Worm (Caenorhabditis elegans): Measurements from ENCODE around the gene F32D8.2.

DNA sequence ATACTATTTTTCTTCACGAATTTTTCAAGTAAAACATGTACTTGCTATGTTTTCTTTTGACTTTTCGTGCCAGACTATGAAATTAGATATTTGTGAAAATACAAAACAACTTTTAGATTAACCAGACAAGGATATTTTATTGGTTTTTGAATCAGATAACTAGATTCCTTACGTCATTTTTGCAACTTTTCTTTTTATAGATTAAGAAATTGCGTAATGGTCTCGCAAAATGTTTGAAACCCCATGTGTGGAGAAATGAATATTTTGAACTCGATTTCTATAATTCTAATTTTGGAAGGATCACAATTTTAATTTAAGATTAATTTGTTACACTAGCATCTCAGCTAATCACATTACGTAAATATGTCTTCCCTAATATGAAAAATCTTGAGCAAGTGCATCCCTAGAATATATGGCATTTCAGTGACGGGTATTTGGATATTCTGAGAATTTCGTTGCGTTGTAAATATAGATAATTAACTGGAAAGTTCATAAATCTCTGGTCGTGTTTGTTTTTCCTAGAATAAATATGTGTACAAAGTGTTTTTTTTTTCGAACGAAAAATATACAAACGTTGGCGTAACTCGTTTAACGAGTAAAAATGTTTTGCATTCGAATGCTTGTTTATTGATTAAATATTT, 21.0 kb upstream of the F32D8.2 start:
- TF ChIP-seq lin-39 (tag; optimal IDR thresholded peaks at IDR 0.05) (no peak), snpc-4 (tag; optimal IDR thresholded peaks at IDR 0.05) (no peak), nhr-28 (tag; optimal IDR thresholded peaks at IDR 0.05) (no peak), ceh-82 (tag; optimal IDR thresholded peaks at IDR 0.05) (no peak), ZK546.5 (tag; optimal IDR thresholded peaks at IDR 0.05) (no peak), daf-12 (tag; optimal IDR thresholded peaks at IDR 0.05) (no peak), ama-1 (optimal IDR thresholded peaks at IDR 0.05) (no peak), fos-1 (tag; optimal IDR thresholded peaks at IDR 0.05) (no peak), skn-1 (tag; optimal IDR thresholded peaks at IDR 0.05) (no peak), aly-2 (tag; optimal IDR thresholded peaks at IDR 0.05) (no peak), egl-27 (tag; optimal IDR thresholded peaks at IDR 0.05) (no peak), zag-1 (tag; optimal IDR thresholded peaks at IDR 0.05) (no peak)
